Worm (Caenorhabditis elegans) whole organism, L4/young adult: ENCODE measurements around the gene enu-3.1.

Experiments used
- W03F9.2 ChIP-seq: fragments of 150-350 bp; optimal IDR thresholded peaks from 2 replicates; lab custom pipeline; 2014; ENCODE audit warnings: missing biosample characterization, missing genetic modification characterization
- dao-5 ChIP-seq: sonication (generic microtip); optimal IDR thresholded peaks from 2 replicates; lab custom pipeline; 2016; ENCODE audit warnings: missing genotype, missing genetic modification characterization, moderate library complexity, missing compliant biosample characterization
- him-1 ChIP-seq: sonication (generic microtip); optimal IDR thresholded peaks from 2 replicates; lab custom pipeline; 2016; ENCODE audit warnings: missing genotype, missing genetic modification reagents, missing genetic modification characterization, missing compliant biosample characterization

The enu-3.1 gene

DNA sequence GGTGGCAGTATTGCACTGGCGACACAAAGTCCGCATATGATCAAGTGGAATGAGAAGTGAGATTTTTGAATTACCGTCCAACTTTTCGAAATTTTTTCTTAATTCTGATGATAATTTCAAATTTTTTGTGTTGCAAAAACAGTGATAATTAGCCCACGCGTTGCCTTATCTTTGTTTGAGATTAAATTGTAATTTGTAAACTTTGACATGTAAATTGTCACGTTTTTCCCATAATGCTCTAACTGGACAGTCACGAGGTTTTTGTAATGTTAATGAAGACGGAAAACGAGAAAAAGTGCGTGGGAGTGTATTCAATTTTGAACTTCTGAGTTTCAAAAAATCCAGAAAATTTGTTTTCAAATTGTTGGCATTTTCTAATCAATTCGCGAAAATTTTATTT lies 45.4 kb downstream of the enu-3.1 start:
- TF ChIP-seq W03F9.2 (tag; lab: Kevin White, UChicago) (no peak), dao-5 (tag; lab: Kevin White, UChicago) (no peak), him-1 (tag; lab: Kevin White, UChicago) (no peak)

DNA sequence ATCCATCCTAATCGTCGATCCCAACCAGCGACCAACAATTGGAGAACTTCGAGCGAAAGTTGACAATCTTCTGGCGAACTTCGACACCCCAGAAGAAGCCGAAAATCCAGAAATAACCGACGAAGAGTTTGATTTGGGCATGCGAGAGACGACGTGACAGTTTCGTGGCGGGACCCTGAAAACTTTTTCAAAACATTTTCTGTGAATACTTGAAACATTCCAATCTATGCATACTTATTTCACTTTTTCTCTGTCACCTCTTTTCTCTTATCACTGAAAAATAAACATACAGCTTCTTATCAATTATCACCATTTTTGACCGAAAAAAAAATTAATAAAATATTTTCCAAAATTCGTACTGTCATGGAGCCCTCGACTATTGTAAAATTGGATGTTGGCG lies 45.9 kb downstream of the enu-3.1 start, which contains the start of gene D2045.8:
Gene D2045.8 (plus strand): TSS at position 301 of the 400 bp plus-strand sequence.
- TF ChIP-seq him-1 (tag; lab: Kevin White, UChicago) (no peak), W03F9.2 (tag; lab: Kevin White, UChicago) (no peak), dao-5 (tag; lab: Kevin White, UChicago) (no peak)

DNA sequence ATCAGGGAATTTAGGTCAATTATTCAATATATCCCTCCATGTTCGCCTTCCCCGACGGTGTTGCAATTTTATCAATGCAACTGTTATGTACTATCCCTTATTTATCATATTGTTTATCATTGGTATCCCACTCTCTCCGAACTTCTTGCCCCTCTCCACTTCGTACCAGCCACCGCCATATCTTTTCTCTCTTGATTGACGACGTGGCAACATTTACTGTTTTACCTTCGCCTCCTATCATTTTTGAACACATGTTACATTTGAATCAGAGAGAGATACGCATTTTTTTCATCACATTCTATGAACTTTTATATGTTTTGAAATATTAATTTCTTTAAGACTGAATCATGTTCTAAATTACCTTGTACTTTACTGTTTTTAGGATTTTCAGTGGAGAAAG lies 50.4 kb downstream of the enu-3.1 start:
- TF ChIP-seq W03F9.2 (tag; lab: Kevin White, UChicago) (no peak), him-1 (tag; lab: Kevin White, UChicago) (no peak), dao-5 (tag; lab: Kevin White, UChicago) (no peak)
